Fruit fly (Drosophila melanogaster): ENCODE data around the gene Sf3b3.
A peak's percentile ranks its signal among the peaks of the same experiment; 100 is the strongest.

Gene Sf3b3

DNA sequence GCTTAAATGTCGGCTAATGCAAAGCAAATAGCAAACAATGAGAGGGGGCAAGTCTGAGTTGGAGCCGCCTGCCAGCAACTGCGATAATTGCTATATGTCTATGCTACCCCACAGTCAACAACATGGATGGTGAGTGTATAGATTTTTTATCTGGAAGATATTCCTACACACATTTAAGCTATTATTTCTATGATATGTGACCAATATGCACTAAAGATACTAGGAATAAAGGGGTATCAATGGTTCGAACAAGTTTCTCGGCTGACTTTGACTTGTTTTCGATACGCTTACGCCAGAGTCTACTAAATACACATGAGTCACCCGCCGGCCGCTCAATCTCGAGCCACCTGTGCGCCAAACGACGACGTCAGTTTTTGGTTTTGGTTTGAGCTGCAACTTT is 54.2 kb downstream of the Sf3b3 start (continued):
- TF ChIP-seq Blimp-1 (GFP tag; optimal IDR thresholded peaks at IDR 0.05) (no peak), CG11902 (GFP tag; optimal IDR thresholded peaks at IDR 0.05) (no peak), dsx (GFP tag; optimal IDR thresholded peaks at IDR 0.05; ENCODE audit: poor library complexity, severe bottlenecking) (no peak), CG8119 (GFP tag; IDR thresholded peaks at IDR 0.05) (peak; percentile 75), Sox14 (GFP tag; optimal IDR thresholded peaks at IDR 0.05) (peak; percentile 9), Eip75B (GFP tag; optimal IDR thresholded peaks at IDR 0.05) (no peak), Eip78C (GFP tag) (peak; percentile 7)

DNA sequence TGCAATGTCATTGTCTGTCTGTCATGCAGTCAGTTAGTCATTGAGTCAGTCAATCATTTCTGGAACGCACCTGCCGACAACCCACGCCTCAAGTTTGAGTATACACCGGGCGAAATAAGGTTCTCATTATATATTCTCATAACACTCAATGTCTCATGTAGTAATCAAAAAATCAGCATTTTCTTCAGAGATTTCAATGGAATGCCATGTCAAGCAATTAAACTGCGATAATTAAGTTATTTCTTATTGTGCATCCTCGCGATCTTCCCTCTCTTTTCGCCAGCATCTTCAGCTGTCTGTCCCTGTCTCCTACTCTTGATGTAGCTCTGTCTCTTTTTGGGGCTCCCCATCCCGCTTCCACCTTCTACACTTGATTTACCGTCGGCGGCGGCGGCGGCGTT is 55.9 kb downstream of the Sf3b3 start:
- TF ChIP-seq Eip78C (GFP tag) (peak; percentile 92), salr (GFP tag; optimal IDR thresholded peaks at IDR 0.05) (peak; percentile 0 to 48), CG16779 (tag; optimal IDR thresholded peaks at IDR 0.05) (no peak), Ets96B (tag; optimal IDR thresholded peaks at IDR 0.05) (peak; percentile 60), OdsH (GFP tag; optimal IDR thresholded peaks at IDR 0.05) (peak; percentile 80), Sox14 (GFP tag; optimal IDR thresholded peaks at IDR 0.05) (peak; percentile 74), CG32006 (GFP tag; optimal IDR thresholded peaks at IDR 0.05) (peak; percentile 60), Met (GFP tag; optimal IDR thresholded peaks at IDR 0.05) (peak; percentile 76), Eip75B (GFP tag; optimal IDR thresholded peaks at IDR 0.05) (peak; percentile 77), svp (GFP tag) (peak; percentile 93), net (GFP tag; optimal IDR thresholded peaks at IDR 0.05) (peak; percentile 77), Hr39 (GFP tag; optimal IDR thresholded peaks at IDR 0.05) (peak; percentile 85), CG10631 (GFP tag; optimal IDR thresholded peaks at IDR 0.05) (peak; percentile 76), Gug (GFP tag; IDR thresholded peaks at IDR 0.05) (peak; percentile 62), CG31627 (GFP tag; optimal IDR thresholded peaks at IDR 0.05) (peak; percentile 79), CG11762 (GFP tag; optimal IDR thresholded peaks at IDR 0.05; ENCODE audit: insufficient read depth) (peak; percentile 71), acj6 (GFP tag; optimal IDR thresholded peaks at IDR 0.05) (peak; percentile 81), fkh (GFP tag; optimal IDR thresholded peaks at IDR 0.05) (no peak), esn (GFP tag; optimal IDR thresholded peaks at IDR 0.05) (peak; percentile 79), Eip93F (GFP tag; optimal IDR thresholded peaks at IDR 0.05) (no peak), CG11902 (GFP tag; optimal IDR thresholded peaks at IDR 0.05) (peak; percentile 75), ss (GFP tag; optimal IDR thresholded peaks at IDR 0.05) (peak; percentile 31 to 61), Ets21C (GFP tag; optimal IDR thresholded peaks at IDR 0.05) (peak; percentile 66), CG4318 (GFP tag; optimal IDR thresholded peaks at IDR 0.05) (no peak), Hr38 (GFP tag; optimal IDR thresholded peaks at IDR 0.05) (no peak), cyc (GFP tag; optimal IDR thresholded peaks at IDR 0.05) (peak; percentile 84), CG9139 (GFP tag; optimal IDR thresholded peaks at IDR 0.05) (peak; percentile 1), dac (GFP tag; optimal IDR thresholded peaks at IDR 0.05) (no peak), CG6792 (GFP tag; optimal IDR thresholded peaks at IDR 0.05) (peak; percentile 80), Lpt (GFP tag; optimal IDR thresholded peaks at IDR 0.05) (peak; percentile 3), CG10669 (GFP tag; optimal IDR thresholded peaks at IDR 0.05) (peak; percentile 69), CG6276 (GFP tag; optimal IDR thresholded peaks at IDR 0.05) (peak; percentile 22), lz (GFP tag; optimal IDR thresholded peaks at IDR 0.05) (peak; percentile 73), CG15336 (GFP tag; IDR thresholded peaks at IDR 0.05) (peak; percentile 51), Hr4 (GFP tag; optimal IDR thresholded peaks at IDR 0.05) (peak; percentile 56), Blimp-1 (GFP tag; optimal IDR thresholded peaks at IDR 0.05) (peak; percentile 7), Sox102F (GFP tag; optimal IDR thresholded peaks at IDR 0.05) (peak; percentile 74), spab (GFP tag; optimal IDR thresholded peaks at IDR 0.05) (peak; percentile 53), CG3919 (GFP tag; optimal IDR thresholded peaks at IDR 0.05) (peak; percentile 84), eg (GFP tag; IDR thresholded peaks at IDR 0.05) (peak; percentile 67), CG6854 (GFP tag; optimal IDR thresholded peaks at IDR 0.05) (peak; percentile 36), CG1621 (tag; optimal IDR thresholded peaks at IDR 0.05) (peak; percentile 56), pdm3 (GFP tag; optimal IDR thresholded peaks at IDR 0.05) (peak; percentile 81), fd59A (GFP tag; optimal IDR thresholded peaks at IDR 0.05) (peak; percentile 61), CG8632 (GFP tag; optimal IDR thresholded peaks at IDR 0.05) (peak; percentile 77), Smox (GFP tag; optimal IDR thresholded peaks at IDR 0.05) (peak; percentile 70), Sox15 (GFP tag; optimal IDR thresholded peaks at IDR 0.05) (peak; percentile 70), CG7368 (GFP tag; optimal IDR thresholded peaks at IDR 0.05) (peak; percentile 77)
